Worm (Caenorhabditis elegans): ENCODE measurements around the gene K08H10.10.

Gene K08H10.10

ce11 chrV:9977211-9977610 lies 23.6 kb upstream of the K08H10.10 start:
- peak; percentile 54 for TF ChIP-seq unc-42 (tag; optimal IDR thresholded peaks at IDR 0.05)
- no peak for TF ChIP-seq hlh-6 (tag; optimal IDR thresholded peaks at IDR 0.05)
- no peak for TF ChIP-seq ceh-19 (GFP tag; optimal IDR thresholded peaks at IDR 0.05)

ce11 chrV:9978425-9978824 lies 22.4 kb upstream of the K08H10.10 start:
- peak; percentile 25 for TF ChIP-seq unc-42 (tag; optimal IDR thresholded peaks at IDR 0.05)
- peak; percentile 65 for TF ChIP-seq ceh-48 (tag; optimal IDR thresholded peaks at IDR 0.05)
- no peak for TF ChIP-seq fax-1 (tag; optimal IDR thresholded peaks at IDR 0.05)
- peak; percentile 63 for TF ChIP-seq ceh-31 (tag; optimal IDR thresholded peaks at IDR 0.05)
- TF ChIP-seq tbx-2 (tag; optimal IDR thresholded peaks at IDR 0.05) = peak; percentile 16
- TF ChIP-seq pqm-1 (tag; optimal IDR thresholded peaks at IDR 0.05) = no peak
- no peak for TF ChIP-seq nhr-232 (tag; optimal IDR thresholded peaks at IDR 0.05)

ce11 chrV:9980731-9981483 lies 20.0 kb upstream of the K08H10.10 start, which contains the start of the genes ruvb-1 and tofu-1:
Gene ruvb-1 (minus strand): TSS chrV:9980802.
Gene tofu-1 (plus strand): TSS chrV:9981147.
- TF ChIP-seq C08G9.2 (tag; optimal IDR thresholded peaks at IDR 0.05) (peak; percentile 77), ceh-2 (tag; optimal IDR thresholded peaks at IDR 0.05) (peak; percentile 81), pqm-1 (tag; optimal IDR thresholded peaks at IDR 0.05) (peak; percentile 40), madf-2 (tag; optimal IDR thresholded peaks at IDR 0.05) (peak; percentile 16), pros-1 (tag; optimal IDR thresholded peaks at IDR 0.05) (peak; percentile 8), hlh-8 (tag; optimal IDR thresholded peaks at IDR 0.05) (peak; percentile 70), unc-42 (tag; optimal IDR thresholded peaks at IDR 0.05) (peak; percentile 51), lim-6 (tag; optimal IDR thresholded peaks at IDR 0.05) (peak; percentile 70), ref-2 (tag; optimal IDR thresholded peaks at IDR 0.05) (peak; percentile 92), fax-1 (tag; optimal IDR thresholded peaks at IDR 0.05) (peak; percentile 61), ceh-34 (tag; optimal IDR thresholded peaks at IDR 0.05) (peak; percentile 40), tbx-2 (tag; optimal IDR thresholded peaks at IDR 0.05) (peak; percentile 94), tbx-7 (tag; optimal IDR thresholded peaks at IDR 0.05) (peak; percentile 63), ceh-18 (tag; optimal IDR thresholded peaks at IDR 0.05) (peak; percentile 20), dmd-4 (tag; optimal IDR thresholded peaks at IDR 0.05; ENCODE audit: borderline replicate concordance) (peak; percentile 70), rnt-1 (tag; optimal IDR thresholded peaks at IDR 0.05) (peak; percentile 72), ztf-16 (tag; optimal IDR thresholded peaks at IDR 0.05) (peak; percentile 13), F13H6.1 (tag; optimal IDR thresholded peaks at IDR 0.05) (peak; percentile 70), nfya-1 (tag; optimal IDR thresholded peaks at IDR 0.05) (peak; percentile 26), ceh-31 (tag; optimal IDR thresholded peaks at IDR 0.05) (peak; percentile 96), ets-4 (tag; optimal IDR thresholded peaks at IDR 0.05) (peak; percentile 75), zip-5 (tag; optimal IDR thresholded peaks at IDR 0.05) (peak; percentile 32), ceh-14 (tag; optimal IDR thresholded peaks at IDR 0.05) (peak; percentile 89)

ce11 chrV:9982568-9982967 lies 18.3 kb upstream of the K08H10.10 start, which contains the start of gene C27H6.9:
Gene C27H6.9 (plus strand): TSS chrV:9982868.
- TF ChIP-seq hlh-30 (tag; optimal IDR thresholded peaks at IDR 0.05; ENCODE audit: insufficient read depth) (no peak), unc-42 (tag; optimal IDR thresholded peaks at IDR 0.05) (no peak), rnt-1 (tag; optimal IDR thresholded peaks at IDR 0.05) (no peak), unc-55 (GFP tag; optimal IDR thresholded peaks at IDR 0.05) (no peak), ttx-3 (tag; optimal IDR thresholded peaks at IDR 0.05) (no peak), unc-3 (GFP tag; conservative IDR thresholded peaks at IDR 0.05) (no peak), unc-3 (tag; optimal IDR thresholded peaks at IDR 0.05) (no peak), sox-4 (tag; optimal IDR thresholded peaks at IDR 0.05) (no peak), ets-4 (tag; optimal IDR thresholded peaks at IDR 0.05) (no peak), lin-11 (tag; optimal IDR thresholded peaks at IDR 0.05) (no peak), ceh-19 (GFP tag; optimal IDR thresholded peaks at IDR 0.05) (no peak), ahr-1 (tag; optimal IDR thresholded peaks at IDR 0.05) (no peak), ceh-30 (tag; optimal IDR thresholded peaks at IDR 0.05) (no peak), npax-4 (tag; optimal IDR thresholded peaks at IDR 0.05) (no peak), zip-5 (tag; optimal IDR thresholded peaks at IDR 0.05) (no peak), pqm-1 (tag; optimal IDR thresholded peaks at IDR 0.05) (no peak), pha-4 (tag; optimal IDR thresholded peaks at IDR 0.05) (no peak), hlh-8 (tag; optimal IDR thresholded peaks at IDR 0.05) (no peak)

All from whole organism, late embryonic.